Fruit fly (Drosophila melanogaster) whole organism, embryonic: Measurements from ENCODE around the gene ND-B18.
A peak's percentile ranks its signal among the peaks of the same experiment; 100 is the strongest.

Experiments
- CG10274 ChIP-seq: fragments of 200-800 bp; sonication (Bioruptor generic); optimal IDR thresholded peaks from 3 replicates; lab custom pipeline; 2017; ENCODE audit warnings: missing biosample characterization, mild to moderate bottlenecking, missing genetic modification characterization
- CG10366 ChIP-seq: fragments of 200-800 bp; sonication (Bioruptor generic); IDR thresholded peaks from 2 replicates; pipeline ENCODE4 v1.3.6; 2022; ENCODE audit warnings: missing biosample characterization, missing genetic modification characterization
- CG12236 ChIP-seq: fragments of 200-800 bp; sonication (Bioruptor generic); optimal IDR thresholded peaks from 2 replicates; lab custom pipeline; 2016; ENCODE audit warnings: missing biosample characterization, missing genetic modification characterization
- CG1233 ChIP-seq: fragments of 200-800 bp; sonication (Bioruptor generic); optimal IDR thresholded peaks from 4 replicates; lab custom pipeline; 2018; ENCODE audit warnings: missing biosample characterization, mild to moderate bottlenecking, missing genetic modification characterization
- CG12744 ChIP-seq: fragments of 200-800 bp; sonication (Bioruptor generic); optimal IDR thresholded peaks from 2 replicates; lab custom pipeline; 2016; ENCODE audit warnings: missing biosample characterization, missing genetic modification characterization
- CG15269 ChIP-seq: fragments of 200-800 bp; sonication (Bioruptor generic); optimal IDR thresholded peaks from 2 replicates; lab custom pipeline; 2018; ENCODE audit warnings: missing biosample characterization, mild to moderate bottlenecking, missing genetic modification characterization, moderate library complexity
- CG1529 ChIP-seq: fragments of 200-800 bp; sonication (Bioruptor generic); optimal IDR thresholded peaks from 3 replicates; lab custom pipeline; 2018; ENCODE audit warnings: missing biosample characterization, missing genetic modification characterization
- CG15601 ChIP-seq: fragments of 200-800 bp; sonication (Bioruptor generic); optimal IDR thresholded peaks from 3 replicates; lab custom pipeline; 2019; ENCODE audit warnings: missing biosample characterization, mild to moderate bottlenecking, missing genetic modification characterization, moderate library complexity
- CG17802 ChIP-seq: fragments of 200-800 bp; sonication (Bioruptor generic); optimal IDR thresholded peaks from 2 replicates; lab custom pipeline; 2018; ENCODE audit warnings: missing biosample characterization, mild to moderate bottlenecking, missing genetic modification characterization, moderate library complexity
- CG17829 ChIP-seq: fragments of 200-800 bp; optimal IDR thresholded peaks from 2 replicates; lab custom pipeline; 2019; ENCODE audit warnings: missing biosample characterization, mild to moderate bottlenecking, missing genetic modification characterization, moderate library complexity
- CG2116 ChIP-seq: fragments of 200-800 bp; sonication (Bioruptor generic); optimal IDR thresholded peaks from 3 replicates; lab custom pipeline; 2018; ENCODE audit warnings: missing biosample characterization, mild to moderate bottlenecking, missing genetic modification characterization
- CG2129 ChIP-seq: fragments of 200-800 bp; sonication (Bioruptor generic); IDR thresholded peaks from 2 replicates; pipeline ENCODE4 v1.3.6; 2022; ENCODE audit warnings: missing biosample characterization, missing genetic modification characterization; ENCODE audit not compliant: partially characterized antibody
- CG32772 ChIP-seq: fragments of 200-800 bp; sonication (Bioruptor generic); IDR thresholded peaks from 2 replicates; pipeline ENCODE4 v1.3.6; 2022; ENCODE audit warnings: missing biosample characterization, missing genetic modification characterization
- CG34376 ChIP-seq: fragments of 200-800 bp; sonication (Bioruptor generic); optimal IDR thresholded peaks from 2 replicates; lab custom pipeline; 2018; ENCODE audit warnings: missing biosample characterization, mild to moderate bottlenecking, missing genetic modification characterization
- CG4730 ChIP-seq: fragments of 200-800 bp; sonication (Bioruptor generic); IDR thresholded peaks from 2 replicates; pipeline ENCODE4 v1.3.6; 2022; ENCODE audit warnings: missing biosample characterization, missing genetic modification characterization
- CG5180 ChIP-seq: fragments of 200-800 bp; sonication (Bioruptor generic); optimal IDR thresholded peaks from 3 replicates; lab custom pipeline; 2017; ENCODE audit warnings: missing biosample characterization, missing genetic modification characterization, mild to moderate bottlenecking, moderate library complexity, missing genetic modification reagents
- CG6689 ChIP-seq: fragments of 200-800 bp; sonication (Bioruptor generic); IDR thresholded peaks from 2 replicates; pipeline ENCODE4 v1.3.6; 2022; ENCODE audit warnings: missing biosample characterization, missing genetic modification characterization
- Chrac-16 ChIP-seq: fragments of 200-800 bp; sonication (Bioruptor generic); optimal IDR thresholded peaks from 3 replicates; lab custom pipeline; 2016; ENCODE audit warnings: missing biosample characterization, missing genetic modification characterization
- Dll ChIP-seq: fragments of 200-800 bp; sonication (Bioruptor generic); IDR thresholded peaks from 4 replicates; pipeline ENCODE4 v1.3.6; 2022; ENCODE audit warnings: missing biosample characterization, missing genetic modification characterization; ENCODE audit not compliant: partially characterized antibody
- Doc2 ChIP-seq: fragments of 200-800 bp; sonication (Bioruptor generic); IDR thresholded peaks from 2 replicates; pipeline ENCODE4 v1.3.6; 2022; ENCODE audit warnings: missing biosample characterization, missing genetic modification characterization
- E2f1 ChIP-seq: fragments of 200-800 bp; sonication (Bioruptor generic); IDR thresholded peaks from 2 replicates; pipeline ENCODE4 v1.3.6; 2022; ENCODE audit warnings: missing biosample characterization, missing genetic modification characterization
- Fer3 ChIP-seq: fragments of 200-800 bp; sonication (Bioruptor generic); optimal IDR thresholded peaks from 2 replicates; lab custom pipeline; 2018; ENCODE audit warnings: missing biosample characterization, mild to moderate bottlenecking, missing genetic modification characterization, moderate library complexity
- HLH4C ChIP-seq: fragments of 200-800 bp; sonication (Bioruptor generic); IDR thresholded peaks from 3 replicates; pipeline ENCODE4 v1.3.6; 2022; ENCODE audit warnings: missing biosample characterization, missing genetic modification characterization; ENCODE audit not compliant: partially characterized antibody
- Hr39 ChIP-seq: fragments of >200 bp; optimal IDR thresholded peaks from 2 replicates; lab custom pipeline; 2017
- Lpt ChIP-seq: fragments of >200 bp; optimal IDR thresholded peaks from 2 replicates; lab custom pipeline; 2018; ENCODE audit warnings: missing biosample characterization, missing genetic modification characterization
- Myb ChIP-seq: fragments of 200-800 bp; sonication (Bioruptor generic); optimal IDR thresholded peaks from 2 replicates; lab custom pipeline; 2016; ENCODE audit warnings: missing biosample characterization, missing genetic modification characterization
- Ptx1 ChIP-seq: fragments of 200-800 bp; sonication (Bioruptor generic); IDR thresholded peaks from 2 replicates; pipeline ENCODE4 v1.3.6; 2022; ENCODE audit warnings: missing biosample characterization, missing genetic modification characterization
- Rx ChIP-seq: fragments of 200-800 bp; sonication (Bioruptor generic); IDR thresholded peaks from 2 replicates; pipeline ENCODE4 v1.3.6; 2022; ENCODE audit warnings: missing biosample characterization, missing genetic modification characterization
- Sox102F ChIP-seq: fragments of 200-800 bp; sonication (Bioruptor generic); optimal IDR thresholded peaks from 2 replicates; lab custom pipeline; 2018; ENCODE audit warnings: missing biosample characterization, mild to moderate bottlenecking, missing genetic modification characterization, moderate library complexity
- Spps ChIP-seq: fragments of 200-800 bp; sonication (Bioruptor generic); optimal IDR thresholded peaks from 2 replicates; lab custom pipeline; 2018; ENCODE audit warnings: missing biosample characterization, mild to moderate bottlenecking, missing genetic modification characterization
- Sry-β ChIP-seq: fragments of 200-800 bp; sonication (Bioruptor generic); optimal IDR thresholded peaks from 2 replicates; lab custom pipeline; 2018; ENCODE audit warnings: missing biosample characterization, mild to moderate bottlenecking, missing genetic modification characterization, moderate library complexity
- Ssrp ChIP-seq: fragments of 200-800 bp; sonication (Bioruptor generic); optimal IDR thresholded peaks from 2 replicates; lab custom pipeline; 2018; ENCODE audit warnings: missing biosample characterization, mild to moderate bottlenecking, missing genetic modification characterization, moderate library complexity
- Vsx1 ChIP-seq: fragments of 200-800 bp; sonication (Bioruptor generic); optimal IDR thresholded peaks from 2 replicates; lab custom pipeline; 2017; ENCODE audit warnings: missing biosample characterization, mild to moderate bottlenecking, missing genetic modification characterization, missing genetic modification reagents
- Xrp1 ChIP-seq: fragments of 200-800 bp; sonication (Bioruptor generic); IDR thresholded peaks from 2 replicates; pipeline ENCODE4 v1.3.6; 2022; ENCODE audit warnings: missing biosample characterization, missing genetic modification characterization
- amos ChIP-seq: fragments of 200-800 bp; sonication (Bioruptor generic); IDR thresholded peaks from 2 replicates; pipeline ENCODE4 v1.3.6; 2022; ENCODE audit warnings: missing biosample characterization, missing genetic modification characterization; ENCODE audit not compliant: partially characterized antibody
- dpn ChIP-seq, 2 experiments: fragments of 200-800 bp; sonication (Bioruptor generic); optimal IDR thresholded peaks; 3 replicates each; lab custom pipeline; 2016; ENCODE audit warnings: missing biosample characterization in 2 of 2, missing genetic modification characterization in 2 of 2
- exex ChIP-seq: fragments of 200-800 bp; sonication (Bioruptor generic); optimal IDR thresholded peaks from 4 replicates; lab custom pipeline; 2018; ENCODE audit warnings: missing biosample characterization, mild to moderate bottlenecking, missing genetic modification characterization, moderate library complexity
- fd102C ChIP-seq: fragments of 200-800 bp; sonication (Bioruptor generic); optimal IDR thresholded peaks from 2 replicates; lab custom pipeline; 2018; ENCODE audit warnings: missing biosample characterization, mild to moderate bottlenecking, missing genetic modification characterization, moderate library complexity
- fd64A ChIP-seq: fragments of 200-800 bp; sonication (Bioruptor generic); optimal IDR thresholded peaks from 3 replicates; lab custom pipeline; 2018; ENCODE audit warnings: missing biosample characterization, mild to moderate bottlenecking, missing genetic modification characterization
- fu2 ChIP-seq: fragments of 200-800 bp; sonication (Bioruptor generic); optimal IDR thresholded peaks from 2 replicates; lab custom pipeline; 2016; ENCODE audit warnings: missing biosample characterization, missing genetic modification characterization
- gcm2 ChIP-seq: fragments of 200-800 bp; sonication (Bioruptor generic); optimal IDR thresholded peaks from 2 replicates; lab custom pipeline; 2016; ENCODE audit warnings: missing biosample characterization, missing genetic modification characterization
- h ChIP-seq: fragments of >200 bp; optimal IDR thresholded peaks from 2 replicates; lab custom pipeline; 2017
- hbn ChIP-seq: fragments of 200-800 bp; sonication (Bioruptor generic); IDR thresholded peaks from 2 replicates; pipeline ENCODE4 v1.3.6; 2022; ENCODE audit warnings: missing biosample characterization, missing genetic modification characterization; ENCODE audit not compliant: partially characterized antibody
- pb ChIP-seq: fragments of 200-800 bp; sonication (Bioruptor generic); optimal IDR thresholded peaks from 3 replicates; lab custom pipeline; 2016; ENCODE audit warnings: missing biosample characterization, missing genetic modification characterization
- prd ChIP-seq, 3 experiments: fragments of >200 bp in 2 of 3; fragments of 200-800 bp in 1 of 3; sonication (Bioruptor generic) in 1 of 3; optimal IDR thresholded peaks in 2 of 3; IDR thresholded peaks in 1 of 3; 2 replicates in 2 of 3; 3 replicates in 1 of 3; pipeline versions ENCODE4 v1.3.6 to Lab custom; 2017 to 2022; ENCODE audit warnings: missing biosample characterization in 1 of 3, missing genetic modification characterization in 1 of 3
- sim ChIP-seq: fragments of 200-800 bp; sonication (Bioruptor generic); IDR thresholded peaks from 2 replicates; pipeline ENCODE4 v1.3.6; 2022; ENCODE audit warnings: missing biosample characterization, missing genetic modification characterization
- sob ChIP-seq: fragments of 200-800 bp; sonication (Bioruptor generic); IDR thresholded peaks from 2 replicates; pipeline ENCODE4 v1.3.6; 2022; ENCODE audit warnings: missing biosample characterization, missing genetic modification characterization
- tx ChIP-seq: fragments of 200-800 bp; sonication (Bioruptor generic); optimal IDR thresholded peaks from 2 replicates; lab custom pipeline; 2016; ENCODE audit warnings: missing biosample characterization, missing genetic modification characterization
- vvl ChIP-seq: fragments of 200-800 bp; sonication (Bioruptor generic); IDR thresholded peaks from 2 replicates; pipeline ENCODE4 v1.3.6; 2022; ENCODE audit warnings: missing biosample characterization, missing genetic modification characterization
- wor ChIP-seq: fragments of 200-800 bp; sonication (Bioruptor generic); IDR thresholded peaks from 2 replicates; pipeline ENCODE4 v1.3.6; 2022; ENCODE audit warnings: missing biosample characterization, missing genetic modification characterization
- yki ChIP-seq: fragments of >200 bp; optimal IDR thresholded peaks from 3 replicates; lab custom pipeline; 2018

ND-B18 gene

dm6 chrX:15080780-15081402, 17.4 kb downstream of the ND-B18 start, which contains the start of gene CG33177 (continued):
- TF ChIP-seq CG5180, result no peak
- no peak for TF ChIP-seq CG4730 (GFP tag; lab: Robert Waterston, UW)
- TF ChIP-seq CG12236 (GFP tag; lab: Kevin White, UChicago), result no peak
- TF ChIP-seq HLH4C (GFP tag; lab: Robert Waterston, UW), result no peak
- TF ChIP-seq Chrac-16 (GFP tag; lab: Kevin White, UChicago), result peak; percentile 18
- no peak for TF ChIP-seq CG15601 (tag; lab: Kevin White, UChicago)
- no peak for TF ChIP-seq pb (GFP tag; lab: Kevin White, UChicago)
- TF ChIP-seq Vsx1 (GFP tag; lab: Kevin White, UChicago), result no peak
- TF ChIP-seq Hr39, result no peak
- TF ChIP-seq Ptx1 (GFP tag; lab: Robert Waterston, UW), result no peak; the same call in 1 of the 2 replicates
- TF ChIP-seq gcm2 (GFP tag; lab: Kevin White, UChicago), result no peak
- no peak for TF ChIP-seq Dll
- peak; percentile 20 for TF ChIP-seq Fer3
- no peak for TF ChIP-seq prd (optimal IDR thresholded peaks at IDR 0.05; lab: Kevin White, UChicago)
- no peak for TF ChIP-seq prd (GFP tag; IDR thresholded peaks at IDR 0.05; lab: Robert Waterston, UW)
- peak; percentile 82 for TF ChIP-seq Myb (GFP tag; lab: Kevin White, UChicago)
- TF ChIP-seq Ssrp, result no peak
- TF ChIP-seq amos (GFP tag; lab: Robert Waterston, UW), result 0 out of 2 replicates have a peak, but pooled peaks have one; percentile 10
- no peak for TF ChIP-seq hbn
- no peak for TF ChIP-seq Xrp1 (GFP tag; lab: Robert Waterston, UW)
- TF ChIP-seq Doc2 (GFP tag; lab: Robert Waterston, UW), result no peak
- TF ChIP-seq CG17802 (tag; lab: Kevin White, UChicago), result no peak
- TF ChIP-seq CG1233 (GFP tag; lab: Kevin White, UChicago), result no peak
- no peak for TF ChIP-seq sim (GFP tag; lab: Robert Waterston, UW)
- no peak for TF ChIP-seq h (lab: Kevin White, UChicago)
- no peak for TF ChIP-seq Rx (GFP tag; lab: Robert Waterston, UW)
- peak; percentile 16 for TF ChIP-seq CG15269 (tag; lab: Kevin White, UChicago)
- no peak for TF ChIP-seq fd64A (GFP tag; lab: Kevin White, UChicago)
- TF ChIP-seq CG34376, result peak; percentile 71
- TF ChIP-seq tx, result no peak
- no peak for TF ChIP-seq sob (GFP tag; lab: Robert Waterston, UW)
- no peak for TF ChIP-seq CG32772 (GFP tag; lab: Robert Waterston, UW)
- TF ChIP-seq fd102C (GFP tag; lab: Kevin White, UChicago), result no peak
- TF ChIP-seq CG2116, result peak; percentile 3
- TF ChIP-seq CG1529 (GFP tag; lab: Kevin White, UChicago), result no peak
- no peak for TF ChIP-seq CG12744 (GFP tag; lab: Kevin White, UChicago)
- no peak for TF ChIP-seq Lpt (GFP tag; lab: Kevin White, UChicago)
- no peak for TF ChIP-seq yki
- TF ChIP-seq fu2, result no peak
- TF ChIP-seq exex (tag; lab: Kevin White, UChicago), result peak; percentile 91
- no peak for TF ChIP-seq CG10274
- peak; percentile 35 for TF ChIP-seq CG17829 (tag; lab: Kevin White, UChicago)
- peak; percentile 9 for TF ChIP-seq Sox102F (GFP tag; lab: Kevin White, UChicago)
- no peak for TF ChIP-seq CG2129 (GFP tag; lab: Robert Waterston, UW)
- no peak for TF ChIP-seq wor (GFP tag; lab: Robert Waterston, UW)
- TF ChIP-seq vvl, result peak; percentile 34; the same call in 1 of the 2 replicates
- no peak for TF ChIP-seq Sry-β (GFP tag; lab: Kevin White, UChicago)
- no peak for TF ChIP-seq Spps (tag; lab: Kevin White, UChicago)
- TF ChIP-seq E2f1 (GFP tag; lab: Robert Waterston, UW), result no peak
- TF ChIP-seq CG6689 (GFP tag; lab: Robert Waterston, UW), result no peak
- TF ChIP-seq CG10366, result no peak
- TF ChIP-seq dpn (GFP tag; optimal IDR thresholded peaks at IDR 0.05; lab: Kevin White, UChicago), result no peak
